Fruit fly (Drosophila melanogaster): Measurements from ENCODE around the gene CG12985.

dm6 chrX:17880269-17880889, 3.1 kb upstream of the CG12985 start:
- TF ChIP-seq CG8478 (optimal IDR thresholded peaks at IDR 0.05) (no peak), CTCF (optimal IDR thresholded peaks at IDR 0.05) (no peak)

Measured in S2 (cell line).